Fruit fly (Drosophila melanogaster): ENCODE measurements around the gene CG8064.

Gene CG8064

DNA sequence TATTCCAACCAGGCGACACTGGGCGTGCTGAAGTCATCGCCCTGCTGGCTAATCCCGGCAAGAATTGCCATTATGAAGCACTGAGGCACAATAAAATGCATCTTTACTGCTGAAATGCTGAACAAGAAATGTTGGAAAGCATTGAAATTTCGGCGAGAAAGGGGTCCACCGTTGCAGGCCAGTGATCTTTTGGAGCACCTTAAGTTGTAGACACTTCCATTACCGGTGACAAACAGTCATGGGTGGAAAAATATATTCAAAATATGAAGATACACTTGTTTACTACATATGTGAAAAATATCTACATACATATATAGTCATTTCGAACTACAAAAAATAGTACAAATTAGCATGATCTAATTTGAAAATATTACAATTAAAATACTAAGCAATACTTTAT lies 19.3 kb downstream of the CG8064 start, which contains the start of gene CG7126:
Gene CG7126, minus strand, starts transcription at position 101 of the 400 bp plus-strand sequence.
- TF ChIP-seq Rel (GFP tag; optimal IDR thresholded peaks at IDR 0.05) (no peak), Rel (tag; optimal IDR thresholded peaks at IDR 0.05) (no peak), Dfd (GFP tag; optimal IDR thresholded peaks at IDR 0.05) (no peak), psq (GFP tag; optimal IDR thresholded peaks at IDR 0.05) (no peak), N (GFP tag; optimal IDR thresholded peaks at IDR 0.05) (no peak), dmrt93B (GFP tag; optimal IDR thresholded peaks at IDR 0.05) (no peak), HLH106 (tag; optimal IDR thresholded peaks at IDR 0.05) (no peak), fru (GFP tag; optimal IDR thresholded peaks at IDR 0.05) (no peak), h (GFP tag; optimal IDR thresholded peaks at IDR 0.05) (no peak), Hr83 (GFP tag; optimal IDR thresholded peaks at IDR 0.05; ENCODE audit: poor library complexity, severe bottlenecking) (no peak)

DNA sequence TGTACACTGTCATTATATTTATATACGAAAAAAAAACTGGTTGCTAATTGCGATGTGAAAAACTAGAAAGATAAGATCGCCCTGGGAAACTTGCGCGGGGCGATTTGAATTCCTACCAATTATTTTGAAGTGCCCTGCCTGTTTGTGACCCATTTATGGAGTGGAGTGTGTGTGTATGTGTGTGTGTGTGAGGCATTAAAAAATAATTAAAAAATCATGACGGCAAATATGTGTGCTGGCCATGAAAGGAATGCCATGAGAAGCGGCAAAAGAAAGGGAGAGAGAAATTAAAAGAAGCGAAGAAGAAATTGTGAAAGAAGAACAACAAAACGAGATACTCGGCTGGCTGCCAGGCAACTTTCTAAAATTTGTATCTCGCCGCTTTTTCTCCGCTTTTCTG lies 26.4 kb downstream of the CG8064 start:
- TF ChIP-seq Vsx2 (GFP tag; optimal IDR thresholded peaks at IDR 0.05; ENCODE audit: partially characterized antibody) (no peak), psq (GFP tag; optimal IDR thresholded peaks at IDR 0.05) (peak; percentile 26)

DNA sequence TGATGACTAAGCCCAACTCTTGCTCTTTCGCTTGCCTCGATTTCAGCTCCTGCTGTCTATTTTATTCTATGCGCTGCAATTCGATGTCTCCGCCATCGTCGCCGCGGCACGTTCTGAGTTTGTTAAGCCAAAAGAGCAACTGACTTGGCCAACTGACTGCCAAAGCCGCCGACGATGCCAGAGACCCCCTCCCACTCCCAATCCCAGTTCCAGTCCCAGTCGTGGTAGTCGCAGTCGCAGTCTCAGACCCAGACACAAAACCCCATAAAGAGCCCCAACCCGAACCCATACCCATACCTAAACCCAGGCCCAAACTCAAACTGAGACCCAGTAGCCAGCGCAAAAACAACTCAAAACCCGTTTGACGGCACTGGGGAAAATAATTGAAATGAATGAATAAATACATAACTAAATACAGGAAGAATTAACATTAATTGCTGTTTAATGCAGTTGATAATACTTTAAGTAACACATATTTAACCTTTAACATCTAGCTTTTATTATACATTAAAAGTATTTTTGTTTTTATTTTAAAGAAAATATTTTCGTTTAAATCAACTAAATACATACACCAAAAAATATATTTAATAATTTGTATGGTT lies 27.4 kb downstream of the CG8064 start:
- TF ChIP-seq woc (GFP tag; optimal IDR thresholded peaks at IDR 0.05) = no peak
- TF ChIP-seq HLH106 (tag; optimal IDR thresholded peaks at IDR 0.05) = peak; percentile 68
- TF ChIP-seq Hr78 (GFP tag; optimal IDR thresholded peaks at IDR 0.05) = no peak
- TF ChIP-seq Mio (GFP tag; optimal IDR thresholded peaks at IDR 0.05) = no peak
- peak; percentile 41 for TF ChIP-seq psq (GFP tag; optimal IDR thresholded peaks at IDR 0.05)
- no peak for TF ChIP-seq pan (optimal IDR thresholded peaks at IDR 0.05)
- no peak for TF ChIP-seq OdsH (GFP tag; optimal IDR thresholded peaks at IDR 0.05)
- TF ChIP-seq Rel (GFP tag; optimal IDR thresholded peaks at IDR 0.05) = no peak
- TF ChIP-seq Rel (tag; optimal IDR thresholded peaks at IDR 0.05) = peak; percentile 24
- peak; percentile 0 for TF ChIP-seq fru (GFP tag; optimal IDR thresholded peaks at IDR 0.05)
- no peak for TF ChIP-seq jim (GFP tag; optimal IDR thresholded peaks at IDR 0.05)
- TF ChIP-seq Dfd (GFP tag; optimal IDR thresholded peaks at IDR 0.05) = no peak
- TF ChIP-seq Hnf4 (GFP tag; optimal IDR thresholded peaks at IDR 0.05) = no peak
- TF ChIP-seq CG32264 (GFP tag; optimal IDR thresholded peaks at IDR 0.05) = no peak
- TF ChIP-seq Sp1 (GFP tag; optimal IDR thresholded peaks at IDR 0.05) = no peak
- TF ChIP-seq Jra (GFP tag; optimal IDR thresholded peaks at IDR 0.05) = no peak
- no peak for TF ChIP-seq brk (GFP tag; optimal IDR thresholded peaks at IDR 0.05)
- no peak for TF ChIP-seq sage (GFP tag; optimal IDR thresholded peaks at IDR 0.05)
- no peak for TF ChIP-seq Vsx2 (GFP tag; optimal IDR thresholded peaks at IDR 0.05; ENCODE audit: partially characterized antibody)
- no peak for TF ChIP-seq CrebA (GFP tag; optimal IDR thresholded peaks at IDR 0.05; ENCODE audit: borderline replicate concordance)
- no peak for TF ChIP-seq Myc (optimal IDR thresholded peaks at IDR 0.05)
- TF ChIP-seq lola (GFP tag; optimal IDR thresholded peaks at IDR 0.05) = no peak
- no peak for TF ChIP-seq tai (GFP tag; optimal IDR thresholded peaks at IDR 0.05)
- no peak for TF ChIP-seq CG9705 (GFP tag; optimal IDR thresholded peaks at IDR 0.05)
- no peak for TF ChIP-seq dmrt93B (GFP tag; optimal IDR thresholded peaks at IDR 0.05)
- peak in 1 of 2 experiments; percentile 23 for TF ChIP-seq dl (GFP tag; optimal IDR thresholded peaks at IDR 0.05; ENCODE audit: insufficient read depth in 1 of 2, partially characterized antibody in 2 of 2)
- TF ChIP-seq ey (GFP tag; optimal IDR thresholded peaks at IDR 0.05) = no peak
- no peak for TF ChIP-seq sv (GFP tag; optimal IDR thresholded peaks at IDR 0.05)
- no peak for TF ChIP-seq N (GFP tag; optimal IDR thresholded peaks at IDR 0.05)
- no peak for TF ChIP-seq dsf (GFP tag; optimal IDR thresholded peaks at IDR 0.05; ENCODE audit: borderline replicate concordance)
- TF ChIP-seq rgr (GFP tag; optimal IDR thresholded peaks at IDR 0.05) = no peak
- no peak for TF ChIP-seq usp (GFP tag; optimal IDR thresholded peaks at IDR 0.05)
- TF ChIP-seq h (GFP tag; optimal IDR thresholded peaks at IDR 0.05) = no peak
- TF ChIP-seq Abd-B (GFP tag; optimal IDR thresholded peaks at IDR 0.05) = no peak
- peak; percentile 63 for TF ChIP-seq Dif (GFP tag; optimal IDR thresholded peaks at IDR 0.05; ENCODE audit: partially characterized antibody)
- TF ChIP-seq GATAd (GFP tag; optimal IDR thresholded peaks at IDR 0.05) = no peak
- TF ChIP-seq foxo (GFP tag; optimal IDR thresholded peaks at IDR 0.05) = no peak
- TF ChIP-seq Hr83 (GFP tag; optimal IDR thresholded peaks at IDR 0.05; ENCODE audit: poor library complexity, severe bottlenecking) = no peak
- TF ChIP-seq br (GFP tag; optimal IDR thresholded peaks at IDR 0.05) = peak; percentile 9

Data from whole organism, wandering third instar larva.